Fruit fly (Drosophila melanogaster) whole organism, adult: ENCODE measurements around the gene MICU3.

Experiments
- CG11617 ChIP-seq: fragments of 200-800 bp; sonication (Bioruptor generic); optimal IDR thresholded peaks from 2 replicates; lab custom pipeline; 2017; ENCODE audit warnings: mild to moderate bottlenecking, missing biosample characterization, missing genetic modification reagents, missing genetic modification characterization
- CG14711 ChIP-seq: fragments of 200-800 bp; sonication (Bioruptor generic); optimal IDR thresholded peaks from 2 replicates; lab custom pipeline; 2018; ENCODE audit warnings: missing biosample characterization, mild to moderate bottlenecking, missing genetic modification characterization, moderate library complexity
- CG1620 ChIP-seq: fragments of 200-800 bp; sonication (Bioruptor generic); optimal IDR thresholded peaks from 2 replicates; lab custom pipeline; 2016; ENCODE audit warnings: missing biosample characterization, missing genetic modification characterization
- CG5204 ChIP-seq: fragments of 200-800 bp; sonication (Bioruptor generic); optimal IDR thresholded peaks from 2 replicates; lab custom pipeline; 2016; ENCODE audit warnings: missing biosample characterization, missing genetic modification characterization
- CG7101 ChIP-seq: fragments of 200-800 bp; sonication (Bioruptor generic); optimal IDR thresholded peaks from 2 replicates; lab custom pipeline; 2018; ENCODE audit warnings: missing biosample characterization, mild to moderate bottlenecking, missing genetic modification characterization, moderate library complexity
- Hr96 ChIP-seq: fragments of 200-800 bp; sonication (Bioruptor generic); optimal IDR thresholded peaks from 2 replicates; lab custom pipeline; 2016; ENCODE audit warnings: missing biosample characterization, missing genetic modification characterization
- Mnt ChIP-seq: fragments of 200-800 bp; sonication (Bioruptor generic); optimal IDR thresholded peaks from 2 replicates; lab custom pipeline; 2016; ENCODE audit warnings: missing biosample characterization, mild to moderate bottlenecking, missing genetic modification characterization
- bab1 ChIP-seq: fragments of 200-800 bp; sonication (Bioruptor generic); optimal IDR thresholded peaks from 3 replicates; lab custom pipeline; 2019; ENCODE audit warnings: missing biosample characterization, mild to moderate bottlenecking, missing genetic modification characterization, moderate library complexity
- ovo ChIP-seq: fragments of 200-800 bp; sonication (Bioruptor generic); optimal IDR thresholded peaks from 2 replicates; lab custom pipeline; 2016; ENCODE audit warnings: missing biosample characterization, missing genetic modification characterization
- pad ChIP-seq: fragments of 200-800 bp; sonication (Bioruptor generic); optimal IDR thresholded peaks from 3 replicates; lab custom pipeline; 2017; ENCODE audit warnings: missing biosample characterization, missing genetic modification characterization, mild to moderate bottlenecking, moderate library complexity, missing genetic modification reagents
- tj ChIP-seq: fragments of 200-800 bp; sonication (Bioruptor generic); optimal IDR thresholded peaks from 3 replicates; lab custom pipeline; 2017; ENCODE audit warnings: missing biosample characterization, mild to moderate bottlenecking, missing genetic modification characterization, moderate library complexity

DNA sequence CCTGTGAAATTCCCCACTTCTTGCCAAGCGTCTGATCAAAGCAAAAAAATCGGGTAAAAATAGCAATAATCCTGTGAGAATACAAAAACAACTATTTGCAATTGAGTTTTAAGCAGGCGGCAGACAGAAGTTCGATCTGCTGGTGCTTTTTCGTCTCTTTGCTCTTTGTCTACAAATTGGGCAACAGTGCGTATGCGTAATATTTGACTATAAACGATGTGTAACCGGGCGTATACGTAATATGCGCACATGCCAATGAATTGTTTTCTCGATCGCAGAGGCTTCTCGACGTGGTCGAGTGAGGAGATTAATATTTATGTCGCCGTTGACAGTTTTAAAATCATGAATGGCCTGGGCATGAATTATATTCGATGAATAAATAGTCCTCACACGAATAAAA lies 48.2 kb downstream of the MICU3 start:
- no peak for TF ChIP-seq CG14711 (tag; lab: Kevin White, UChicago)
- TF ChIP-seq CG1620, result no peak
- no peak for TF ChIP-seq bab1
- TF ChIP-seq Mnt (GFP tag; lab: Kevin White, UChicago), result no peak
- no peak for TF ChIP-seq CG11617 (GFP tag; lab: Kevin White, UChicago)
- no peak for TF ChIP-seq tj
- no peak for TF ChIP-seq CG7101
- TF ChIP-seq ovo (GFP tag; lab: Kevin White, UChicago), result no peak
- no peak for TF ChIP-seq Hr96 (GFP tag; lab: Kevin White, UChicago)
- TF ChIP-seq pad (GFP tag; lab: Kevin White, UChicago), result no peak
- no peak for TF ChIP-seq CG5204 (GFP tag; lab: Kevin White, UChicago)
